Worm (Caenorhabditis elegans) whole organism, young adult: Measurements from ENCODE around the gene F14D7.18.

Source experiments
- K11D2.4 ChIP-seq: fragments of 200-800 bp; sonication (Bioruptor generic); IDR thresholded peaks from 2 replicates; pipeline ENCODE4 v1.3.6; 2022; ENCODE audit warnings: missing genetic modification reagents, missing genetic modification characterization, missing compliant biosample characterization
- aptf-3 ChIP-seq: fragments of 200-800 bp; sonication (Bioruptor generic); IDR thresholded peaks from 2 replicates; pipeline ENCODE4 v1.3.6; 2022; ENCODE audit warnings: missing genetic modification characterization, missing compliant biosample characterization
- ceh-91 ChIP-seq: fragments of 200-800 bp; sonication (Bioruptor generic); IDR thresholded peaks from 2 replicates; pipeline ENCODE4 v1.3.6; 2022; ENCODE audit warnings: missing genetic modification reagents, missing genetic modification characterization, missing compliant biosample characterization
- fkh-3 ChIP-seq: sonication (generic microtip); optimal IDR thresholded peaks from 2 replicates; lab custom pipeline; 2016; ENCODE audit warnings: mild to moderate bottlenecking, missing genetic modification characterization, missing compliant biosample characterization
- nfya-1 ChIP-seq: sonication (generic microtip); optimal IDR thresholded peaks from 2 replicates; lab custom pipeline; 2017; ENCODE audit warnings: antibody characterized with exemption, missing compliant biosample characterization, missing genetic modification characterization, borderline replicate concordance; ENCODE audit not compliant: insufficient read depth
- sptf-2 ChIP-seq: fragments of 200-800 bp; sonication (Bioruptor generic); optimal IDR thresholded peaks from 2 replicates; lab custom pipeline; 2018; ENCODE audit warnings: mild to moderate bottlenecking, missing genetic modification characterization, missing compliant biosample characterization

ce11 chrV:14334901-14335300 is 44.4 kb upstream of the F14D7.18 start, which contains the start of gene srm-5:
- TF ChIP-seq nfya-1 (tag; lab: Kevin White, UChicago) (no peak), ceh-91 (GFP tag; lab: Robert Waterston, UW) (no peak), sptf-2 (GFP tag; lab: Kevin White, UChicago) (no peak), fkh-3 (tag; lab: Kevin White, UChicago) (no peak), K11D2.4 (GFP tag; lab: Robert Waterston, UW) (no peak), aptf-3 (no peak)
